Fruit fly (Drosophila melanogaster) whole organism, embryonic: ENCODE measurements around the gene Dph3.

Experiments used
- Adf1 ChIP-seq: fragments of 200-800 bp; sonication (Bioruptor generic); IDR thresholded peaks from 2 replicates; pipeline ENCODE4 v1.3.6; 2022; ENCODE audit warnings: missing biosample characterization, missing genetic modification characterization
- Antp ChIP-seq: fragments of 200-800 bp; sonication (Bioruptor generic); optimal IDR thresholded peaks from 3 replicates; lab custom pipeline; 2016; ENCODE audit warnings: missing biosample characterization, missing genetic modification characterization
- CG10654 ChIP-seq: fragments of 200-800 bp; sonication (Bioruptor generic); optimal IDR thresholded peaks from 2 replicates; lab custom pipeline; 2016; ENCODE audit warnings: missing biosample characterization, missing genetic modification characterization
- CG12236 ChIP-seq: fragments of 200-800 bp; sonication (Bioruptor generic); optimal IDR thresholded peaks from 2 replicates; lab custom pipeline; 2016; ENCODE audit warnings: missing biosample characterization, missing genetic modification characterization
- CG12659 ChIP-seq: fragments of 200-800 bp; sonication (Bioruptor generic); optimal IDR thresholded peaks from 3 replicates; lab custom pipeline; 2017; ENCODE audit warnings: mild to moderate bottlenecking, missing biosample characterization, missing genetic modification reagents, missing genetic modification characterization
- CG13296 ChIP-seq: fragments of 200-800 bp; sonication (Bioruptor generic); optimal IDR thresholded peaks from 3 replicates; lab custom pipeline; 2018; ENCODE audit warnings: missing biosample characterization, mild to moderate bottlenecking, missing genetic modification characterization
- CG15479 ChIP-seq: fragments of 200-800 bp; sonication (Bioruptor generic); optimal IDR thresholded peaks from 3 replicates; lab custom pipeline; 2019; ENCODE audit warnings: missing biosample characterization, mild to moderate bottlenecking, missing genetic modification characterization, moderate library complexity
- CG1603 ChIP-seq: fragments of 200-800 bp; sonication (Bioruptor generic); optimal IDR thresholded peaks from 2 replicates; lab custom pipeline; 2019; ENCODE audit warnings: missing biosample characterization, mild to moderate bottlenecking, missing genetic modification characterization, moderate library complexity
- CG16863 ChIP-seq: fragments of 200-800 bp; sonication (Bioruptor generic); optimal IDR thresholded peaks from 3 replicates; lab custom pipeline; 2016; ENCODE audit warnings: missing biosample characterization, missing genetic modification characterization
- CG17912 ChIP-seq: fragments of 200-800 bp; sonication (Bioruptor generic); optimal IDR thresholded peaks from 2 replicates; lab custom pipeline; 2018; ENCODE audit warnings: missing biosample characterization, mild to moderate bottlenecking, missing genetic modification characterization
- CG2116 ChIP-seq: fragments of 200-800 bp; sonication (Bioruptor generic); optimal IDR thresholded peaks from 3 replicates; lab custom pipeline; 2018; ENCODE audit warnings: missing biosample characterization, mild to moderate bottlenecking, missing genetic modification characterization
- CG2875 ChIP-seq: fragments of 200-800 bp; sonication (Bioruptor generic); optimal IDR thresholded peaks from 2 replicates; lab custom pipeline; 2017; ENCODE audit warnings: missing biosample characterization, mild to moderate bottlenecking, missing genetic modification characterization, missing genetic modification reagents
- CG3281 ChIP-seq: fragments of 200-800 bp; sonication (Bioruptor generic); optimal IDR thresholded peaks from 3 replicates; lab custom pipeline; 2017; ENCODE audit warnings: missing biosample characterization, mild to moderate bottlenecking, missing genetic modification characterization
- CG3847 ChIP-seq: fragments of 200-800 bp; sonication (Bioruptor generic); IDR thresholded peaks from 2 replicates; pipeline ENCODE4 v1.3.6; 2022; ENCODE audit warnings: missing biosample characterization, missing genetic modification characterization
- CG4282 ChIP-seq: fragments of 200-800 bp; sonication (Bioruptor generic); optimal IDR thresholded peaks from 2 replicates; lab custom pipeline; 2016; ENCODE audit warnings: missing biosample characterization, missing genetic modification characterization
- CG6272 ChIP-seq: fragments of 200-800 bp; sonication (Bioruptor generic); IDR thresholded peaks from 2 replicates; pipeline ENCODE4 v1.3.6; 2022; ENCODE audit warnings: missing biosample characterization, missing genetic modification characterization
- CG6683 ChIP-seq: fragments of 200-800 bp; sonication (Bioruptor generic); optimal IDR thresholded peaks from 2 replicates; lab custom pipeline; 2017; ENCODE audit warnings: missing biosample characterization, mild to moderate bottlenecking, missing genetic modification characterization, missing genetic modification reagents
- CG7963 ChIP-seq: fragments of 200-800 bp; sonication (Bioruptor generic); IDR thresholded peaks from 3 replicates; pipeline ENCODE4 v1.3.6; 2022; ENCODE audit warnings: missing biosample characterization, missing genetic modification characterization; ENCODE audit not compliant: partially characterized antibody
- CG8924 ChIP-seq: fragments of 200-800 bp; optimal IDR thresholded peaks from 3 replicates; lab custom pipeline; 2019; ENCODE audit warnings: missing biosample characterization, mild to moderate bottlenecking, missing genetic modification characterization, moderate library complexity
- CG9609 ChIP-seq: fragments of 200-800 bp; sonication (Bioruptor generic); optimal IDR thresholded peaks from 3 replicates; lab custom pipeline; 2016; ENCODE audit warnings: missing biosample characterization, missing genetic modification characterization
- Dbx ChIP-seq: fragments of 200-800 bp; sonication (Bioruptor generic); IDR thresholded peaks from 3 replicates; pipeline ENCODE4 v1.3.6; 2022; ENCODE audit warnings: missing biosample characterization, missing genetic modification characterization
- Deaf1 ChIP-seq: fragments of 200-800 bp; optimal IDR thresholded peaks from 3 replicates; lab custom pipeline; 2019; ENCODE audit warnings: missing biosample characterization, mild to moderate bottlenecking, missing genetic modification characterization, moderate library complexity
- Ets65A ChIP-seq: fragments of 200-800 bp; sonication (Bioruptor generic); peaks from one replicate; lab custom pipeline; 2016; ENCODE audit warnings: missing biosample characterization, missing genetic modification characterization
- Ets97D ChIP-seq: fragments of 200-800 bp; sonication (Bioruptor generic); optimal IDR thresholded peaks from 3 replicates; lab custom pipeline; 2016; ENCODE audit warnings: missing biosample characterization, missing genetic modification characterization
- Lhr ChIP-seq: fragments of 200-800 bp; sonication (Bioruptor generic); optimal IDR thresholded peaks from 3 replicates; lab custom pipeline; 2017; ENCODE audit warnings: mild to moderate bottlenecking, missing biosample characterization, missing genetic modification reagents, missing genetic modification characterization
- MTF-1 ChIP-seq: fragments of 200-800 bp; sonication (Bioruptor generic); optimal IDR thresholded peaks from 2 replicates; lab custom pipeline; 2018; ENCODE audit warnings: missing biosample characterization, mild to moderate bottlenecking, missing genetic modification characterization, borderline replicate concordance
- Myb ChIP-seq: fragments of 200-800 bp; sonication (Bioruptor generic); optimal IDR thresholded peaks from 2 replicates; lab custom pipeline; 2016; ENCODE audit warnings: missing biosample characterization, missing genetic modification characterization
- Xrp1 ChIP-seq: fragments of 200-800 bp; sonication (Bioruptor generic); IDR thresholded peaks from 2 replicates; pipeline ENCODE4 v1.3.6; 2022; ENCODE audit warnings: missing biosample characterization, missing genetic modification characterization
- YL-1 ChIP-seq: fragments of 200-800 bp; sonication (Bioruptor generic); optimal IDR thresholded peaks from 3 replicates; lab custom pipeline; 2017; ENCODE audit warnings: missing biosample characterization, mild to moderate bottlenecking, missing genetic modification characterization
- bigmax ChIP-seq: fragments of 200-800 bp; sonication (Bioruptor generic); optimal IDR thresholded peaks from 2 replicates; lab custom pipeline; 2018; ENCODE audit warnings: missing biosample characterization, mild to moderate bottlenecking, missing genetic modification characterization
- crc ChIP-seq: fragments of 200-800 bp; sonication (Bioruptor generic); optimal IDR thresholded peaks from 2 replicates; lab custom pipeline; 2016; ENCODE audit warnings: missing biosample characterization, missing genetic modification characterization
- crol ChIP-seq: fragments of 200-800 bp; sonication (Bioruptor generic); IDR thresholded peaks from 2 replicates; pipeline ENCODE4 v1.3.6; 2022; ENCODE audit warnings: missing biosample characterization, missing genetic modification characterization
- dm ChIP-seq: fragments of 200-800 bp; sonication (Bioruptor generic); optimal IDR thresholded peaks from 3 replicates; lab custom pipeline; 2016; ENCODE audit warnings: missing biosample characterization, missing genetic modification characterization
- ewg ChIP-seq: fragments of 200-800 bp; sonication (Bioruptor generic); optimal IDR thresholded peaks from 3 replicates; lab custom pipeline; 2017; ENCODE audit warnings: mild to moderate bottlenecking, missing biosample characterization, missing genetic modification reagents, missing genetic modification characterization
- gcm2 ChIP-seq: fragments of 200-800 bp; sonication (Bioruptor generic); optimal IDR thresholded peaks from 2 replicates; lab custom pipeline; 2016; ENCODE audit warnings: missing biosample characterization, missing genetic modification characterization
- grn ChIP-seq: fragments of 200-800 bp; sonication (Bioruptor generic); optimal IDR thresholded peaks from 3 replicates; lab custom pipeline; 2017; ENCODE audit warnings: missing biosample characterization, missing genetic modification characterization
- h ChIP-seq: fragments of >200 bp; optimal IDR thresholded peaks from 2 replicates; lab custom pipeline; 2017
- hkb ChIP-seq, 2 experiments: fragments of 200-800 bp in 1 of 2; fragments of >200 bp in 1 of 2; sonication (Bioruptor generic) in 1 of 2; IDR thresholded peaks in 1 of 2; optimal IDR thresholded peaks in 1 of 2; 2 replicates each; pipeline versions ENCODE4 v1.3.6 to Lab custom; 2017 to 2022; ENCODE audit warnings: missing biosample characterization in 1 of 2, missing genetic modification characterization in 1 of 2
- lilli ChIP-seq: fragments of 200-800 bp; sonication (Bioruptor generic); optimal IDR thresholded peaks from 3 replicates; lab custom pipeline; 2016; ENCODE audit warnings: missing biosample characterization, missing genetic modification characterization
- nmo ChIP-seq: fragments of 200-800 bp; sonication (Bioruptor generic); optimal IDR thresholded peaks from 2 replicates; lab custom pipeline; 2018; ENCODE audit warnings: missing biosample characterization, mild to moderate bottlenecking, missing genetic modification characterization, moderate library complexity
- nom ChIP-seq: fragments of 200-800 bp; sonication (Bioruptor generic); optimal IDR thresholded peaks from 2 replicates; lab custom pipeline; 2017; ENCODE audit warnings: missing biosample characterization, missing genetic modification characterization, mild to moderate bottlenecking, moderate library complexity, missing genetic modification reagents
- prd ChIP-seq, 3 experiments: fragments of >200 bp in 2 of 3; fragments of 200-800 bp in 1 of 3; sonication (Bioruptor generic) in 1 of 3; optimal IDR thresholded peaks in 2 of 3; IDR thresholded peaks in 1 of 3; 2 replicates in 2 of 3; 3 replicates in 1 of 3; pipeline versions ENCODE4 v1.3.6 to Lab custom; 2017 to 2022; ENCODE audit warnings: missing biosample characterization in 1 of 3, missing genetic modification characterization in 1 of 3
- pum ChIP-seq: fragments of 200-800 bp; sonication (Bioruptor generic); optimal IDR thresholded peaks from 2 replicates; lab custom pipeline; 2016; ENCODE audit warnings: missing biosample characterization, missing genetic modification characterization
- repo ChIP-seq: fragments of 200-800 bp; sonication (Bioruptor generic); optimal IDR thresholded peaks from 2 replicates; lab custom pipeline; 2016; ENCODE audit warnings: missing biosample characterization, missing genetic modification characterization
- sima ChIP-seq: fragments of 200-800 bp; sonication (Bioruptor generic); optimal IDR thresholded peaks from 2 replicates; lab custom pipeline; 2016; ENCODE audit warnings: missing biosample characterization, missing genetic modification characterization
- ssp ChIP-seq: fragments of 200-800 bp; sonication (Bioruptor generic); IDR thresholded peaks from 2 replicates; pipeline ENCODE4 v1.3.6; 2022; ENCODE audit warnings: missing biosample characterization, missing genetic modification characterization
- sug ChIP-seq: fragments of 200-800 bp; optimal IDR thresholded peaks from 2 replicates; lab custom pipeline; 2019; ENCODE audit warnings: missing biosample characterization, mild to moderate bottlenecking, missing genetic modification characterization, moderate library complexity
- trem ChIP-seq: fragments of 200-800 bp; optimal IDR thresholded peaks from 3 replicates; lab custom pipeline; 2019; ENCODE audit warnings: missing biosample characterization, mild to moderate bottlenecking, missing genetic modification characterization, moderate library complexity
- vfl ChIP-seq: fragments of 200-800 bp; sonication (Bioruptor generic); optimal IDR thresholded peaks from 2 replicates; lab custom pipeline; 2016; ENCODE audit warnings: missing biosample characterization, missing genetic modification characterization
- zen ChIP-seq: fragments of 200-800 bp; sonication (Bioruptor generic); optimal IDR thresholded peaks from 3 replicates; lab custom pipeline; 2018; ENCODE audit warnings: missing biosample characterization, mild to moderate bottlenecking, missing genetic modification characterization, moderate library complexity
- zf30C ChIP-seq: fragments of 200-800 bp; sonication (Bioruptor generic); optimal IDR thresholded peaks from 3 replicates; lab custom pipeline; 2018; ENCODE audit warnings: missing biosample characterization, mild to moderate bottlenecking, missing genetic modification characterization

Dph3 gene

DNA sequence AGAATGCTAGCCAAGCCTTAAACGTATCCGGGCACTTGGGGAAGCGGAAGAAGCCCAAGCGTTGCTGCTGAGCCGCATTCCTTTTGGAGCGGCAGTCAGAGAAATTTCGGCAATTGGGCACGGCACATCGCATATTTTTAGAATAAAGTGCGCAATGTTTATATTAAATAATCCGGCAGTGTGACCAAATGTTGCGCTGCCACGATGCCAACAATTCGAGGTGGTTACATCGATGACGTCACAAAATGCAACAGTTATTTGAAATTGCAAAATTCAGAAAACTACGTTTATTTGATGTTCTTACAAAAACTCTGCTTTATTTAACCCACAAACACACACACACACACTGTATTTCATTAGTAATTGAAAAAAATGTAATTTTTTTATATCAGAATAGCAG, 11.8 kb upstream of the Dph3 start, which contains the start of gene CG6689 (continued):
- TF ChIP-seq zen (tag; lab: Kevin White, UChicago) (no peak), CG3847 (GFP tag; lab: Robert Waterston, UW) (no peak), CG9609 (no peak), prd (optimal IDR thresholded peaks at IDR 0.05; lab: Kevin White, UChicago) (no peak), prd (GFP tag; IDR thresholded peaks at IDR 0.05; lab: Robert Waterston, UW) (no peak), CG3281 (GFP tag; lab: Kevin White, UChicago) (no peak), pum (GFP tag; lab: Kevin White, UChicago) (no peak), CG15479 (peak; percentile 78), CG10654 (GFP tag; lab: Kevin White, UChicago) (no peak), CG8924 (tag; lab: Kevin White, UChicago) (peak; percentile 21), CG6683 (GFP tag; lab: Kevin White, UChicago) (no peak), YL-1 (GFP tag; lab: Kevin White, UChicago) (peak; percentile 59), Dbx (0 out of 3 replicates have a peak, but pooled peaks have one; percentile 18), h (lab: Kevin White, UChicago) (no peak), CG2116 (peak; percentile 80), CG6272 (no peak), Lhr (no peak), nom (peak; percentile 3), CG16863 (GFP tag; lab: Kevin White, UChicago) (no peak), nmo (GFP tag; lab: Kevin White, UChicago) (peak; percentile 19), gcm2 (GFP tag; lab: Kevin White, UChicago) (no peak), Antp (no peak), repo (GFP tag; lab: Kevin White, UChicago) (no peak), dm (GFP tag; lab: Kevin White, UChicago) (no peak), CG1603 (tag; lab: Kevin White, UChicago) (peak; percentile 51), CG4282 (no peak), sug (tag; lab: Kevin White, UChicago) (peak; percentile 25), MTF-1 (GFP tag; lab: Kevin White, UChicago) (peak; percentile 5), zf30C (GFP tag; lab: Kevin White, UChicago) (no peak), CG2875 (GFP tag; lab: Kevin White, UChicago) (no peak), Deaf1 (tag; lab: Kevin White, UChicago) (no peak), Ets65A (GFP tag; lab: Kevin White, UChicago) (no peak), CG7963 (no peak), Xrp1 (GFP tag; lab: Robert Waterston, UW) (no peak), crc (no peak), ssp (GFP tag; lab: Robert Waterston, UW) (peak; percentile 79), CG13296 (GFP tag; lab: Kevin White, UChicago) (peak; percentile 15), Adf1 (no peak), lilli (GFP tag; lab: Kevin White, UChicago) (peak; percentile 43), grn (GFP tag; lab: Kevin White, UChicago) (no peak), hkb (optimal IDR thresholded peaks at IDR 0.05; lab: Kevin White, UChicago) (no peak), hkb (GFP tag; IDR thresholded peaks at IDR 0.05; lab: Robert Waterston, UW) (no peak), CG17912 (GFP tag; lab: Kevin White, UChicago) (no peak), trem (tag; lab: Kevin White, UChicago) (peak; percentile 56), CG12659 (GFP tag; lab: Kevin White, UChicago) (peak; percentile 55), Myb (GFP tag; lab: Kevin White, UChicago) (peak; percentile 86), CG12236 (no peak), Ets97D (GFP tag; lab: Kevin White, UChicago) (peak; percentile 37), ewg (peak; percentile 37), bigmax (GFP tag; lab: Kevin White, UChicago) (no peak), crol (GFP tag; lab: Robert Waterston, UW) (no peak), sima (no peak), vfl (GFP tag; lab: Kevin White, UChicago) (no peak)
